ENCODE assay signal across 3 fruit fly cellular contexts in the genomic region with DNA sequence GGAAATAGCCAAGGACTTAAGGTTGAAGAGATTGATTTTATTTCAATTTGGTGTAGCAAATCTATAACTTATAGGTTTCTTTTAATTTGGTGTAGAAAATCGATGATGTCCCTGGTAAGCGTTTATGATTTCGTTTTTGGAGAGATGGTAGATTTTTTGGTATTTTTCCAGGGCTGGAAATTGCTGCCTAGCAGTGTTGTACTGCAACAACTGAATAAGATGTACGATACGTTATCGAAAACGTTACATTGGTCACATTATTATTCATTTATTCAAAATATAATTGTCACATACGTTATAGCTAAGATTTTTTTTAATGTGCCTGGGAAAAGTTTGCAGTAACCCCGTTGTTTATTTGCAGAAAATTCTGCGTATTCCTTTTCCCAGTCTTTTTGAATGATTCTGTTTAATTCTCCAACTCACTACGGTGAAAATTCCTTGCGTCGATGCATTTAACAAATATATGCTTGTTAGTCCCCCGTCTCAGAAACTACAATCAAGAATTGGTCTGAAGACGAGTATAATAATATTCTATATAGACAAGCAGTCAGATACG.
TF ChIP-seq lines count a peak whose summit lies in the region.

A gene (minus strand): TSS at position 149 of the 556 bp plus-strand sequence.
A gene (plus strand): TSS at position 424 of the 556 bp plus-strand sequence.

- TF ChIP-seq CTCF in whole organism, embryonic (GFP tag; optimal IDR thresholded peaks at IDR 0.05; lab: Kevin White, UChicago) = no peak

TF ChIP-seq in whole organism, embryonic, 481 proteins besides CTCF, POLR2A, EP300 and RAD21 (continues in another document):
- 0 out of 2 replicates have a peak, but pooled peaks have one; percentile 30 for TF ChIP-seq vvl (GFP tag; IDR thresholded peaks at IDR 0.05; lab: Robert Waterston, UW)
- TF ChIP-seq CG9437 (GFP tag; optimal IDR thresholded peaks at IDR 0.05; lab: Kevin White, UChicago) = peak; percentile 43
- TF ChIP-seq CG11696 (GFP tag; IDR thresholded peaks at IDR 0.05; lab: Robert Waterston, UW) = no peak
- peak; percentile 57 for TF ChIP-seq Ets97D (GFP tag; optimal IDR thresholded peaks at IDR 0.05; lab: Kevin White, UChicago)
- TF ChIP-seq CG9609 (GFP tag; optimal IDR thresholded peaks at IDR 0.05; lab: Kevin White, UChicago) = peak; percentile 30
- peak; percentile 13; the same call in 1 of the 2 replicates for TF ChIP-seq Rfx (GFP tag; IDR thresholded peaks at IDR 0.05; lab: Robert Waterston, UW)
- TF ChIP-seq HLHmδ (GFP tag; optimal IDR thresholded peaks at IDR 0.05; lab: Kevin White, UChicago) = no peak
- no peak for TF ChIP-seq CG4360 (GFP tag; IDR thresholded peaks at IDR 0.05; lab: Robert Waterston, UW)
- TF ChIP-seq wor (GFP tag; IDR thresholded peaks at IDR 0.05; lab: Robert Waterston, UW) = no peak
- no peak for TF ChIP-seq CG6254 (GFP tag; optimal IDR thresholded peaks at IDR 0.05; lab: Kevin White, UChicago)
- TF ChIP-seq phol (tag; optimal IDR thresholded peaks at IDR 0.05; lab: Kevin White, UChicago) = peak; percentile 8
- no peak for TF ChIP-seq CG31388 (GFP tag; optimal IDR thresholded peaks at IDR 0.05; lab: Kevin White, UChicago)
- peak; percentile 29 for TF ChIP-seq CoRest (tag; optimal IDR thresholded peaks at IDR 0.05; lab: Kevin White, UChicago)
- 0 out of 3 replicates have a peak, but pooled peaks have one; percentile 15 for TF ChIP-seq gce (GFP tag; IDR thresholded peaks at IDR 0.05; lab: Robert Waterston, UW)
- no peak for TF ChIP-seq CG14014 (GFP tag; IDR thresholded peaks at IDR 0.05; lab: Robert Waterston, UW)
- TF ChIP-seq Doc3 (GFP tag; IDR thresholded peaks at IDR 0.05; lab: Robert Waterston, UW; ENCODE audit: partially characterized antibody) = 0 out of 3 replicates have a peak, but pooled peaks have one; percentile 41
- peak; percentile 71 for TF ChIP-seq Med (GFP tag; lab: Kevin White, UChicago)
- TF ChIP-seq CG12299 (tag; optimal IDR thresholded peaks at IDR 0.05; lab: Kevin White, UChicago) = no peak
- peak; percentile 38 for TF ChIP-seq CG4617 (GFP tag; optimal IDR thresholded peaks at IDR 0.05; lab: Kevin White, UChicago; ENCODE audit: borderline replicate concordance)
- TF ChIP-seq pzg (GFP tag; optimal IDR thresholded peaks at IDR 0.05; lab: Kevin White, UChicago) = peak; percentile 73
- TF ChIP-seq MBD-R2 (GFP tag; IDR thresholded peaks at IDR 0.05; lab: Robert Waterston, UW) = peak; percentile 35; the same call in 1 of the 2 replicates
- peak; percentile 27 for TF ChIP-seq CG2120 (GFP tag; optimal IDR thresholded peaks at IDR 0.05; lab: Kevin White, UChicago)
- TF ChIP-seq stwl (tag; optimal IDR thresholded peaks at IDR 0.05; lab: Kevin White, UChicago) = peak; percentile 89
- TF ChIP-seq row (GFP tag; IDR thresholded peaks at IDR 0.05; lab: Robert Waterston, UW) = peak; percentile 48
- TF ChIP-seq CG30020 (tag; optimal IDR thresholded peaks at IDR 0.05; lab: Kevin White, UChicago) = peak; percentile 20
- no peak for TF ChIP-seq lola (GFP tag; optimal IDR thresholded peaks at IDR 0.05; lab: Kevin White, UChicago)

TF ChIP-seq in whole organism, prepupa, 60 proteins besides CTCF, POLR2A, EP300 and RAD21:
- TF ChIP-seq CG1621 (tag; optimal IDR thresholded peaks at IDR 0.05; lab: Kevin White, UChicago) = no peak
- no peak for TF ChIP-seq dac (GFP tag; optimal IDR thresholded peaks at IDR 0.05; lab: Kevin White, UChicago)
- no peak for TF ChIP-seq fd59A (GFP tag; optimal IDR thresholded peaks at IDR 0.05; lab: Kevin White, UChicago)
- TF ChIP-seq topi (GFP tag; optimal IDR thresholded peaks at IDR 0.05; lab: Kevin White, UChicago) = no peak
- no peak for TF ChIP-seq CG15336 (GFP tag; IDR thresholded peaks at IDR 0.05; lab: Robert Waterston, UW)
- peak; percentile 49 for TF ChIP-seq Eip78C (GFP tag; lab: Kevin White, UChicago)
- no peak for TF ChIP-seq dsx (GFP tag; optimal IDR thresholded peaks at IDR 0.05; lab: Kevin White, UChicago; ENCODE audit: poor library complexity, severe bottlenecking)
- no peak for TF ChIP-seq CG3919 (GFP tag; optimal IDR thresholded peaks at IDR 0.05; lab: Kevin White, UChicago)
- TF ChIP-seq esn (GFP tag; optimal IDR thresholded peaks at IDR 0.05; lab: Kevin White, UChicago) = peak; percentile 15
- TF ChIP-seq ss (GFP tag; optimal IDR thresholded peaks at IDR 0.05; lab: Kevin White, UChicago) = no peak
- no peak for TF ChIP-seq OdsH (GFP tag; optimal IDR thresholded peaks at IDR 0.05; lab: Kevin White, UChicago)
- no peak for TF ChIP-seq pdm3 (GFP tag; optimal IDR thresholded peaks at IDR 0.05; lab: Kevin White, UChicago)
- TF ChIP-seq svp (GFP tag; lab: Kevin White, UChicago) = no peak
- no peak for TF ChIP-seq fd85E (GFP tag; optimal IDR thresholded peaks at IDR 0.05; lab: Kevin White, UChicago)
- no peak for TF ChIP-seq CG16779 (tag; optimal IDR thresholded peaks at IDR 0.05; lab: Kevin White, UChicago)

TF ChIP-seq in whole organism, wandering third instar larva, 38 proteins besides CTCF, POLR2A, EP300 and RAD21:
- TF ChIP-seq Vsx2 (GFP tag; optimal IDR thresholded peaks at IDR 0.05; lab: Kevin White, UChicago; ENCODE audit: partially characterized antibody) (no peak), Hr83 (GFP tag; optimal IDR thresholded peaks at IDR 0.05; lab: Kevin White, UChicago; ENCODE audit: poor library complexity, severe bottlenecking) (peak; percentile 28), Hnf4 (GFP tag; optimal IDR thresholded peaks at IDR 0.05; lab: Kevin White, UChicago) (peak; percentile 24), CG9705 (GFP tag; optimal IDR thresholded peaks at IDR 0.05; lab: Kevin White, UChicago) (no peak)
